Worm (Caenorhabditis elegans) whole organism, L2 larva: ENCODE data around the gene cat-1.

ENCODE experiments used
- C34F6.9 ChIP-seq: fragments of 150-350 bp; optimal IDR thresholded peaks from 2 replicates; lab custom pipeline; 2014; ENCODE audit warnings: missing biosample characterization, missing genetic modification characterization
- F13H6.1 ChIP-seq: sonication (generic microtip); optimal IDR thresholded peaks from 2 replicates; lab custom pipeline; 2016; ENCODE audit warnings: missing genetic modification characterization, missing compliant biosample characterization
- ZK546.5 ChIP-seq: sonication (generic microtip); optimal IDR thresholded peaks from 2 replicates; lab custom pipeline; 2017; ENCODE audit warnings: missing biosample characterization, missing genetic modification characterization
- aly-2 ChIP-seq: fragments of 150-350 bp; optimal IDR thresholded peaks from 2 replicates; lab custom pipeline; 2014; ENCODE audit warnings: missing biosample characterization, missing genetic modification characterization
- ama-1 ChIP-seq: fragments of 150-350 bp; optimal IDR thresholded peaks from 2 replicates; lab custom pipeline; 2018; ENCODE audit warnings: inconsistent platforms
- blmp-1 ChIP-seq: sonication (generic microtip); optimal IDR thresholded peaks from 2 replicates; lab custom pipeline; 2017; ENCODE audit warnings: missing genetic modification characterization, mild to moderate bottlenecking, missing compliant biosample characterization, antibody characterized with exemption, moderate library complexity; ENCODE audit not compliant: insufficient read depth
- ceh-82 ChIP-seq: fragments of 150-350 bp; optimal IDR thresholded peaks from 2 replicates; lab custom pipeline; 2014; ENCODE audit warnings: missing biosample characterization, missing genetic modification characterization
- crh-2 ChIP-seq: sonication (generic microtip); optimal IDR thresholded peaks from 2 replicates; lab custom pipeline; 2017; ENCODE audit warnings: missing biosample characterization, missing genetic modification characterization
- dmd-4 ChIP-seq: sonication (generic microtip); optimal IDR thresholded peaks from 2 replicates; lab custom pipeline; 2017; ENCODE audit warnings: missing biosample characterization, missing genetic modification characterization
- elt-1 ChIP-seq: fragments of 150-350 bp; optimal IDR thresholded peaks from 2 replicates; lab custom pipeline; 2014; ENCODE audit warnings: missing biosample characterization, missing genetic modification characterization
- elt-3 ChIP-seq: sonication (generic microtip); optimal IDR thresholded peaks from 2 replicates; lab custom pipeline; 2017; ENCODE audit warnings: missing biosample characterization, missing genetic modification characterization
- fos-1 ChIP-seq: fragments of 150-350 bp; optimal IDR thresholded peaks from 2 replicates; lab custom pipeline; 2014; ENCODE audit warnings: missing biosample characterization, missing genetic modification characterization
- gmeb-1 ChIP-seq: fragments of 150-350 bp; optimal IDR thresholded peaks from 2 replicates; lab custom pipeline; 2014; ENCODE audit warnings: missing biosample characterization, missing genetic modification characterization
- lin-11 ChIP-seq: fragments of 150-350 bp; sonication (generic microtip); optimal IDR thresholded peaks from 2 replicates; lab custom pipeline; 2014; ENCODE audit warnings: missing biosample characterization, missing genetic modification characterization, inconsistent platforms, mixed read lengths
- lin-13 ChIP-seq: fragments of 150-350 bp; optimal IDR thresholded peaks from 2 replicates; lab custom pipeline; 2014; ENCODE audit warnings: missing biosample characterization, missing genetic modification reagents, missing genetic modification characterization
- lin-39 ChIP-seq: fragments of 150-350 bp; optimal IDR thresholded peaks from 2 replicates; lab custom pipeline; 2014; ENCODE audit warnings: missing biosample characterization, missing genetic modification reagents, missing genetic modification characterization
- mab-5 ChIP-seq: fragments of 150-350 bp; optimal IDR thresholded peaks from 2 replicates; lab custom pipeline; 2014; ENCODE audit warnings: missing biosample characterization, missing genetic modification characterization
- mbf-1 ChIP-seq: sonication (generic microtip); optimal IDR thresholded peaks from 2 replicates; lab custom pipeline; 2017; ENCODE audit warnings: missing biosample characterization, missing genetic modification characterization
- nhr-10 ChIP-seq: sonication (generic microtip); optimal IDR thresholded peaks from 2 replicates; lab custom pipeline; 2017; ENCODE audit warnings: missing biosample characterization, missing genetic modification characterization
- nhr-11 ChIP-seq: fragments of 150-350 bp; optimal IDR thresholded peaks from 2 replicates; lab custom pipeline; 2014; ENCODE audit warnings: missing biosample characterization, missing genetic modification characterization
- nhr-12 ChIP-seq: fragments of 150-350 bp; optimal IDR thresholded peaks from 2 replicates; lab custom pipeline; 2014; ENCODE audit warnings: missing biosample characterization, missing genetic modification characterization
- nhr-129 ChIP-seq: fragments of 150-350 bp; optimal IDR thresholded peaks from 2 replicates; lab custom pipeline; 2014; ENCODE audit warnings: missing biosample characterization, missing genetic modification characterization
- nhr-21 ChIP-seq: fragments of 150-350 bp; optimal IDR thresholded peaks from 2 replicates; lab custom pipeline; 2014; ENCODE audit warnings: missing biosample characterization, missing genetic modification characterization
- nhr-23 ChIP-seq: fragments of 150-350 bp; optimal IDR thresholded peaks from 2 replicates; lab custom pipeline; 2014; ENCODE audit warnings: missing biosample characterization, missing genetic modification reagents, missing genetic modification characterization
- nhr-237 ChIP-seq: fragments of 150-350 bp; optimal IDR thresholded peaks from 2 replicates; lab custom pipeline; 2014; ENCODE audit warnings: missing biosample characterization, missing genetic modification characterization
- nhr-25 ChIP-seq: fragments of 150-350 bp; sonication (generic microtip); optimal IDR thresholded peaks from 3 replicates; lab custom pipeline; 2014; ENCODE audit warnings: missing biosample characterization, missing genetic modification characterization
- nhr-6 ChIP-seq: fragments of 150-350 bp; optimal IDR thresholded peaks from 2 replicates; lab custom pipeline; 2014; ENCODE audit warnings: missing biosample characterization, missing genetic modification characterization
- nhr-77 ChIP-seq: fragments of 150-350 bp; optimal IDR thresholded peaks from 2 replicates; lab custom pipeline; 2014; ENCODE audit warnings: missing biosample characterization, missing genetic modification characterization
- skn-1 ChIP-seq: sonication (generic microtip); optimal IDR thresholded peaks from 2 replicates; lab custom pipeline; 2017; ENCODE audit warnings: missing biosample characterization, missing genetic modification characterization
- sma-9 ChIP-seq, 2 experiments: fragments of 150-350 bp in 1 of 2; sonication (generic microtip) in 1 of 2; optimal IDR thresholded peaks; 2 replicates each; lab custom pipeline; 2014 to 2016; ENCODE audit warnings: missing genetic modification characterization in 2 of 2, mild to moderate bottlenecking in 1 of 2, missing biosample characterization in 1 of 2, missing compliant biosample characterization in 1 of 2, missing genetic modification reagents in 1 of 2, moderate library complexity in 1 of 2
- snpc-4 ChIP-seq: fragments of 150-350 bp; optimal IDR thresholded peaks from 2 replicates; lab custom pipeline; 2014; ENCODE audit warnings: missing biosample characterization, missing genetic modification characterization
- unc-39 ChIP-seq: fragments of 150-350 bp; optimal IDR thresholded peaks from 2 replicates; lab custom pipeline; 2014; ENCODE audit warnings: missing biosample characterization, missing genetic modification characterization
- unc-55 ChIP-seq: fragments of 150-350 bp; sonication (generic microtip); optimal IDR thresholded peaks from 3 replicates; lab custom pipeline; 2014; ENCODE audit warnings: missing biosample characterization, missing genetic modification reagents, missing genetic modification characterization
- unc-62 ChIP-seq: fragments of 150-350 bp; optimal IDR thresholded peaks from 2 replicates; lab custom pipeline; 2014; ENCODE audit warnings: missing biosample characterization, missing genetic modification reagents, missing genetic modification characterization
- ztf-1 ChIP-seq: fragments of 200-800 bp; sonication (Bioruptor generic); conservative IDR thresholded peaks from 2 replicates; pipeline ENCODE4 v1.3.6; 2022; ENCODE audit warnings: missing genetic modification characterization, missing compliant biosample characterization
- ztf-11 ChIP-seq: sonication (generic microtip); optimal IDR thresholded peaks from 2 replicates; lab custom pipeline; 2017; ENCODE audit warnings: missing biosample characterization, missing genetic modification characterization
- ztf-4 ChIP-seq: fragments of 150-350 bp; optimal IDR thresholded peaks from 2 replicates; lab custom pipeline; 2014; ENCODE audit warnings: missing biosample characterization, missing genetic modification characterization

The cat-1 gene

ce11 chrX:5686065-5686464 lies 24.5 kb downstream of the cat-1 start, which contains the start of gene set-20 (continued):
- TF ChIP-seq ZK546.5 (tag; lab: Kevin White, UChicago): no peak
- TF ChIP-seq nhr-11 (tag; lab: Kevin White, UChicago): no peak
- no peak for TF ChIP-seq lin-13 (GFP tag; lab: Kevin White, UChicago)

- TF ChIP-seq snpc-4: no peak
- TF ChIP-seq nhr-237 (tag; lab: Kevin White, UChicago): no peak
- no peak for TF ChIP-seq nhr-6
- TF ChIP-seq skn-1: no peak
- TF ChIP-seq unc-39 (tag; lab: Kevin White, UChicago): no peak
- TF ChIP-seq nhr-23 (tag; lab: Kevin White, UChicago): no peak
- no peak for TF ChIP-seq mbf-1
- TF ChIP-seq aly-2 (tag; lab: Kevin White, UChicago): no peak
- TF ChIP-seq elt-3 (tag; lab: Kevin White, UChicago): no peak
- TF ChIP-seq nhr-21 (tag; lab: Kevin White, UChicago): no peak
- TF ChIP-seq ztf-4 (tag; lab: Kevin White, UChicago): no peak
- no peak for TF ChIP-seq nhr-129
- TF ChIP-seq F13H6.1: no peak
- no peak for TF ChIP-seq unc-62 (GFP tag; lab: Kevin White, UChicago)
Measured at ce11 chrX:5680125-5680524, 30.4 kb downstream of the cat-1 start, which contains the start of gene set-19. TSS of gene set-19 (minus strand) at chrX:5680225.

ce11 chrX:5672615-5673014 lies 37.9 kb downstream of the cat-1 start:
- TF ChIP-seq ztf-1 (GFP tag; lab: Robert Waterston, UW) (no peak), skn-1 (no peak)

- TF ChIP-seq nhr-21 (tag; lab: Kevin White, UChicago) (no peak), fos-1 (tag; lab: Kevin White, UChicago) (peak; percentile 69), sma-9 (GFP tag; optimal IDR thresholded peaks at IDR 0.05; lab: Kevin White, UChicago) (peak; percentile 15), sma-9 (tag; optimal IDR thresholded peaks at IDR 0.05; lab: Kevin White, UChicago) (no peak)
- TF ChIP-seq, all 48 proteins: peak for 2
Measured at ce11 chrX:5670829-5671228, 39.7 kb downstream of the cat-1 start.

ce11 chrX:5669733-5670132 lies 40.8 kb downstream of the cat-1 start:
- TF ChIP-seq fos-1 (tag; lab: Kevin White, UChicago): peak; percentile 65
- TF ChIP-seq nhr-21 (tag; lab: Kevin White, UChicago): no peak
- no peak for TF ChIP-seq blmp-1

ce11 chrX:5663537-5663936 lies 47.0 kb downstream of the cat-1 start, which contains the start of gene egl-13:
TSS of gene egl-13 (plus strand) at chrX:5663837.
- TF ChIP-seq elt-1 (tag; lab: Kevin White, UChicago) (no peak), sma-9 (GFP tag; optimal IDR thresholded peaks at IDR 0.05; lab: Kevin White, UChicago) (no peak), sma-9 (tag; optimal IDR thresholded peaks at IDR 0.05; lab: Kevin White, UChicago) (no peak), fos-1 (tag; lab: Kevin White, UChicago) (no peak), gmeb-1 (tag; lab: Kevin White, UChicago) (no peak), nhr-25 (tag; lab: Kevin White, UChicago) (no peak), ztf-11 (tag; lab: Kevin White, UChicago) (no peak), dmd-4 (tag; lab: Kevin White, UChicago) (no peak), nhr-23 (tag; lab: Kevin White, UChicago) (no peak), nhr-129 (no peak), unc-39 (tag; lab: Kevin White, UChicago) (no peak), C34F6.9 (tag; lab: Kevin White, UChicago) (no peak)

ce11 chrX:5661179-5661578 lies 49.4 kb downstream of the cat-1 start:
- no peak for TF ChIP-seq ztf-4 (tag; lab: Kevin White, UChicago)
- TF ChIP-seq nhr-25 (tag; lab: Kevin White, UChicago): peak; percentile 49
- TF ChIP-seq C34F6.9 (tag; lab: Kevin White, UChicago): no peak

ce11 chrX:5659614-5660013 lies 50.9 kb downstream of the cat-1 start, which contains the start of gene T22B7.22:
TSS of gene T22B7.22 (plus strand) at chrX:5659967.
- TF ChIP-seq ceh-82 (no peak), lin-39 (tag; lab: Kevin White, UChicago) (no peak), nhr-12 (no peak), mab-5 (no peak), mbf-1 (no peak), nhr-25 (tag; lab: Kevin White, UChicago) (peak; percentile 89), nhr-6 (no peak), crh-2 (peak; percentile 10), nhr-23 (tag; lab: Kevin White, UChicago) (no peak), unc-39 (tag; lab: Kevin White, UChicago) (no peak), nhr-10 (no peak), elt-3 (tag; lab: Kevin White, UChicago) (no peak), F13H6.1 (peak; percentile 42), nhr-237 (tag; lab: Kevin White, UChicago) (no peak), ama-1 (no peak), nhr-129 (peak; percentile 40), lin-11 (tag; lab: Kevin White, UChicago) (no peak), unc-55 (GFP tag; lab: Kevin White, UChicago) (no peak), nhr-77 (tag; lab: Kevin White, UChicago) (no peak), skn-1 (no peak), blmp-1 (peak; percentile 3)
